Worm (Caenorhabditis elegans) whole organism, late embryonic: ENCODE measurements around the gene ztf-16.

ENCODE experiments used
- C08G9.2 ChIP-seq: sonication (generic microtip); optimal IDR thresholded peaks from 2 replicates; lab custom pipeline; 2016; ENCODE audit warnings: mild to moderate bottlenecking, missing genetic modification characterization, moderate library complexity, missing compliant biosample characterization
- C38D4.7 ChIP-seq: fragments of 200-800 bp; sonication (Bioruptor generic); optimal IDR thresholded peaks from 2 replicates; lab custom pipeline; 2018; ENCODE audit warnings: mild to moderate bottlenecking, missing genetic modification characterization, moderate library complexity, missing compliant biosample characterization
- F13H6.1 ChIP-seq: sonication (generic microtip); optimal IDR thresholded peaks from 2 replicates; lab custom pipeline; 2016; ENCODE audit warnings: missing genetic modification characterization, missing compliant biosample characterization
- K09A11.1 ChIP-seq: sonication (generic microtip); optimal IDR thresholded peaks from 2 replicates; lab custom pipeline; 2017; ENCODE audit warnings: antibody characterized with exemption, mild to moderate bottlenecking, missing genetic modification characterization, missing compliant biosample characterization; ENCODE audit not compliant: insufficient read depth
- T23F11.4 ChIP-seq: fragments of 200-800 bp; sonication (Bioruptor generic); optimal IDR thresholded peaks from 2 replicates; lab custom pipeline; 2018; ENCODE audit warnings: mild to moderate bottlenecking, missing genetic modification characterization, missing compliant biosample characterization
- Y22D7AL.16 ChIP-seq: sonication (generic microtip); optimal IDR thresholded peaks from 2 replicates; lab custom pipeline; 2016; ENCODE audit warnings: missing genetic modification characterization, missing compliant biosample characterization
- ama-1 ChIP-seq: fragments of 150-350 bp; optimal IDR thresholded peaks from 2 replicates; lab custom pipeline; 2014
- ceh-14 ChIP-seq: sonication (generic microtip); optimal IDR thresholded peaks from 2 replicates; lab custom pipeline; 2016; ENCODE audit warnings: missing genotype, missing genetic modification characterization, missing compliant biosample characterization
- ceh-18 ChIP-seq: sonication (generic microtip); optimal IDR thresholded peaks from 2 replicates; lab custom pipeline; 2016; ENCODE audit warnings: missing genetic modification characterization, missing compliant biosample characterization
- ceh-19 ChIP-seq: fragments of 200-800 bp; sonication (Bioruptor generic); optimal IDR thresholded peaks from 2 replicates; lab custom pipeline; 2018; ENCODE audit warnings: mild to moderate bottlenecking, missing genetic modification characterization, missing compliant biosample characterization
- ceh-2 ChIP-seq: sonication (generic microtip); optimal IDR thresholded peaks from 2 replicates; lab custom pipeline; 2016; ENCODE audit warnings: missing genotype, missing genetic modification characterization, missing compliant biosample characterization
- ceh-24 ChIP-seq: sonication (generic microtip); optimal IDR thresholded peaks from 2 replicates; lab custom pipeline; 2016; ENCODE audit warnings: mild to moderate bottlenecking, missing genetic modification characterization, missing compliant biosample characterization
- ceh-30 ChIP-seq: fragments of 150-350 bp; optimal IDR thresholded peaks from 2 replicates; lab custom pipeline; 2014; ENCODE audit warnings: missing biosample characterization, missing genetic modification characterization
- ceh-48 ChIP-seq: sonication (generic microtip); optimal IDR thresholded peaks from 2 replicates; lab custom pipeline; 2016; ENCODE audit warnings: missing genetic modification characterization, inconsistent platforms, missing compliant biosample characterization
- ceh-9 ChIP-seq: sonication (generic microtip); optimal IDR thresholded peaks from 2 replicates; lab custom pipeline; 2016; ENCODE audit warnings: mild to moderate bottlenecking, missing genetic modification characterization, inconsistent platforms, missing compliant biosample characterization
- dmd-4 ChIP-seq: sonication (generic microtip); optimal IDR thresholded peaks from 2 replicates; lab custom pipeline; 2016; ENCODE audit warnings: borderline replicate concordance, missing genetic modification characterization, missing compliant biosample characterization
- dve-1 ChIP-seq: sonication (generic microtip); optimal IDR thresholded peaks from 2 replicates; lab custom pipeline; 2017; ENCODE audit warnings: antibody characterized with exemption, mild to moderate bottlenecking, missing genetic modification characterization, missing compliant biosample characterization
- elt-2 ChIP-seq: sonication (generic microtip); optimal IDR thresholded peaks from 2 replicates; lab custom pipeline; 2016; ENCODE audit warnings: missing genetic modification reagents, missing genetic modification characterization, missing compliant biosample characterization
- elt-4 ChIP-seq: sonication (generic microtip); optimal IDR thresholded peaks from 2 replicates; lab custom pipeline; 2016; ENCODE audit warnings: missing genetic modification characterization, missing compliant biosample characterization
- eyg-1 ChIP-seq: sonication (generic microtip); optimal IDR thresholded peaks from 2 replicates; lab custom pipeline; 2016; ENCODE audit warnings: missing genotype, missing genetic modification characterization, missing compliant biosample characterization
- fkh-10 ChIP-seq: fragments of 150-350 bp; optimal IDR thresholded peaks from 2 replicates; lab custom pipeline; 2014; ENCODE audit warnings: missing biosample characterization, missing genetic modification reagents, missing genetic modification characterization
- fkh-6 ChIP-seq: sonication (generic microtip); optimal IDR thresholded peaks from 2 replicates; lab custom pipeline; 2016; ENCODE audit warnings: missing genetic modification characterization, missing compliant biosample characterization
- gmeb-2 ChIP-seq: sonication (generic microtip); optimal IDR thresholded peaks from 2 replicates; lab custom pipeline; 2016; ENCODE audit warnings: missing genetic modification characterization, inconsistent platforms, missing compliant biosample characterization
- hlh-13 ChIP-seq: fragments of 200-800 bp; sonication (Bioruptor generic); optimal IDR thresholded peaks from 2 replicates; lab custom pipeline; 2018; ENCODE audit warnings: mild to moderate bottlenecking, missing genetic modification characterization, missing compliant biosample characterization
- hlh-15 ChIP-seq: sonication (generic microtip); optimal IDR thresholded peaks from 2 replicates; lab custom pipeline; 2016; ENCODE audit warnings: missing genetic modification characterization, missing compliant biosample characterization
- hlh-30 ChIP-seq: sonication (generic microtip); optimal IDR thresholded peaks from 2 replicates; lab custom pipeline; 2017; ENCODE audit warnings: antibody characterized with exemption, missing genetic modification characterization, missing compliant biosample characterization; ENCODE audit not compliant: insufficient read depth
- hlh-8 ChIP-seq: sonication (generic microtip); optimal IDR thresholded peaks from 2 replicates; lab custom pipeline; 2016; ENCODE audit warnings: missing genotype, missing genetic modification characterization, missing compliant biosample characterization
- lim-6 ChIP-seq: sonication (generic microtip); optimal IDR thresholded peaks from 2 replicates; lab custom pipeline; 2016; ENCODE audit warnings: missing genetic modification characterization, missing compliant biosample characterization
- lin-11 ChIP-seq: fragments of 200-800 bp; sonication (Bioruptor generic); optimal IDR thresholded peaks from 2 replicates; lab custom pipeline; 2018; ENCODE audit warnings: mild to moderate bottlenecking, missing genetic modification characterization, missing compliant biosample characterization
- mec-3 ChIP-seq: sonication (generic microtip); optimal IDR thresholded peaks from 2 replicates; lab custom pipeline; 2016; ENCODE audit warnings: borderline replicate concordance, missing genetic modification characterization, missing compliant biosample characterization
- odd-2 ChIP-seq: sonication (generic microtip); optimal IDR thresholded peaks from 2 replicates; lab custom pipeline; 2017; ENCODE audit warnings: antibody characterized with exemption, mild to moderate bottlenecking, missing genetic modification characterization, missing compliant biosample characterization
- pag-3 ChIP-seq: sonication (generic microtip); optimal IDR thresholded peaks from 2 replicates; lab custom pipeline; 2016; ENCODE audit warnings: missing compliant biosample characterization, missing genetic modification characterization, borderline replicate concordance
- pqm-1 ChIP-seq: sonication (generic microtip); optimal IDR thresholded peaks from 2 replicates; lab custom pipeline; 2016; ENCODE audit warnings: missing genetic modification characterization, missing compliant biosample characterization
- ref-2 ChIP-seq: sonication (generic microtip); optimal IDR thresholded peaks from 2 replicates; lab custom pipeline; 2016; ENCODE audit warnings: missing genetic modification characterization, missing compliant biosample characterization
- rnt-1 ChIP-seq: sonication (generic microtip); optimal IDR thresholded peaks from 2 replicates; lab custom pipeline; 2016; ENCODE audit warnings: missing genetic modification characterization, missing compliant biosample characterization
- syd-9 ChIP-seq: sonication (generic microtip); optimal IDR thresholded peaks from 2 replicates; lab custom pipeline; 2016; ENCODE audit warnings: mild to moderate bottlenecking, missing genetic modification characterization, moderate library complexity, missing compliant biosample characterization
- ttx-3 ChIP-seq: sonication (generic microtip); optimal IDR thresholded peaks from 2 replicates; lab custom pipeline; 2016; ENCODE audit warnings: missing genetic modification reagents, missing genetic modification characterization, missing compliant biosample characterization
- unc-42 ChIP-seq: sonication (generic microtip); optimal IDR thresholded peaks from 2 replicates; lab custom pipeline; 2016; ENCODE audit warnings: missing genotype, missing genetic modification characterization, missing compliant biosample characterization
- unc-55 ChIP-seq: sonication (generic microtip); optimal IDR thresholded peaks from 2 replicates; lab custom pipeline; 2017; ENCODE audit warnings: missing biosample characterization, missing genetic modification reagents, missing genetic modification characterization
- zip-5 ChIP-seq: sonication (generic microtip); optimal IDR thresholded peaks from 2 replicates; lab custom pipeline; 2016; ENCODE audit warnings: missing genetic modification characterization, missing compliant biosample characterization
- ztf-16 ChIP-seq: sonication (generic microtip); optimal IDR thresholded peaks from 2 replicates; lab custom pipeline; 2017; ENCODE audit warnings: missing genetic modification characterization, missing compliant biosample characterization

Gene ztf-16

ce11 chrX:4800078-4800621, 11.2 kb downstream of the ztf-16 start, which contains the start of gene mig-13:
Gene mig-13 (minus strand): TSS chrX:4800128.
- TF ChIP-seq C38D4.7 (GFP tag; lab: Kevin White, UChicago) (no peak), ceh-48 (tag; lab: Kevin White, UChicago) (no peak), ztf-16 (tag; lab: Kevin White, UChicago) (peak; percentile 33), unc-55 (GFP tag; lab: Kevin White, UChicago) (peak; percentile 28), ref-2 (tag; lab: Kevin White, UChicago) (peak; percentile 11), hlh-8 (tag; lab: Kevin White, UChicago) (no peak)

- no peak for TF ChIP-seq dmd-4 (tag; lab: Kevin White, UChicago)
- TF ChIP-seq hlh-30 (tag; lab: Kevin White, UChicago) = peak; percentile 26
Measured at ce11 chrX:4795329-4795728, 16.0 kb downstream of the ztf-16 start.

ce11 chrX:4794062-4794461, 17.3 kb downstream of the ztf-16 start:
- TF ChIP-seq ttx-3 (tag; lab: Kevin White, UChicago) (no peak), mec-3 (tag; lab: Kevin White, UChicago) (no peak), ceh-30 (tag; lab: Kevin White, UChicago) (no peak), pqm-1 (tag; lab: Kevin White, UChicago) (peak; percentile 19), pag-3 (no peak), elt-2 (tag; lab: Kevin White, UChicago) (peak; percentile 75), C38D4.7 (GFP tag; lab: Kevin White, UChicago) (no peak)

- TF ChIP-seq T23F11.4 (GFP tag; lab: Kevin White, UChicago) (no peak), dmd-4 (tag; lab: Kevin White, UChicago) (no peak), fkh-6 (tag; lab: Kevin White, UChicago) (no peak)
Measured at ce11 chrX:4792979-4793378, 18.4 kb downstream of the ztf-16 start, which contains the start of gene F43C9.1. Gene F43C9.1 (plus strand): TSS chrX:4793279.

ce11 chrX:4790614-4791013, 20.7 kb downstream of the ztf-16 start:
- no peak for TF ChIP-seq lin-11
- TF ChIP-seq hlh-13 = no peak
- TF ChIP-seq ceh-30 (tag; lab: Kevin White, UChicago) = no peak
- no peak for TF ChIP-seq ref-2 (tag; lab: Kevin White, UChicago)
- no peak for TF ChIP-seq ceh-14
- no peak for TF ChIP-seq zip-5
- no peak for TF ChIP-seq elt-4 (tag; lab: Kevin White, UChicago)
- no peak for TF ChIP-seq Y22D7AL.16 (tag; lab: Kevin White, UChicago)
- TF ChIP-seq lim-6 (tag; lab: Kevin White, UChicago) = no peak
- TF ChIP-seq fkh-10 = no peak
- no peak for TF ChIP-seq C08G9.2
- no peak for TF ChIP-seq ceh-48 (tag; lab: Kevin White, UChicago)
- TF ChIP-seq pag-3 = no peak
- TF ChIP-seq gmeb-2 = no peak
- TF ChIP-seq unc-42 = no peak
- TF ChIP-seq ceh-19 = no peak
- TF ChIP-seq rnt-1 (tag; lab: Kevin White, UChicago) = no peak

ce11 chrX:4788958-4789357, 22.4 kb downstream of the ztf-16 start:
- no peak for TF ChIP-seq ceh-9 (tag; lab: Kevin White, UChicago)
- no peak for TF ChIP-seq F13H6.1
- peak; percentile 19 for TF ChIP-seq ceh-18 (tag; lab: Kevin White, UChicago)
- TF ChIP-seq hlh-8 (tag; lab: Kevin White, UChicago) = no peak
- no peak for TF ChIP-seq ama-1 (lab: Kevin White, UChicago)
- TF ChIP-seq syd-9 (tag; lab: Kevin White, UChicago) = no peak
- no peak for TF ChIP-seq hlh-15 (tag; lab: Kevin White, UChicago)
- TF ChIP-seq ceh-24 (tag; lab: Kevin White, UChicago) = no peak
- no peak for TF ChIP-seq zip-5
- TF ChIP-seq eyg-1 (tag; lab: Kevin White, UChicago) = no peak
- no peak for TF ChIP-seq gmeb-2
- TF ChIP-seq dmd-4 (tag; lab: Kevin White, UChicago) = no peak
- no peak for TF ChIP-seq elt-4 (tag; lab: Kevin White, UChicago)
- no peak for TF ChIP-seq hlh-30 (tag; lab: Kevin White, UChicago)
- no peak for TF ChIP-seq lin-11
- no peak for TF ChIP-seq mec-3 (tag; lab: Kevin White, UChicago)
- peak; percentile 52 for TF ChIP-seq dve-1 (tag; lab: Kevin White, UChicago)
- TF ChIP-seq elt-2 (tag; lab: Kevin White, UChicago) = peak; percentile 60
- TF ChIP-seq K09A11.1 (tag; lab: Kevin White, UChicago) = peak; percentile 60
- TF ChIP-seq odd-2 (tag; lab: Kevin White, UChicago) = peak; percentile 31
- no peak for TF ChIP-seq ceh-2 (tag; lab: Kevin White, UChicago)
- TF ChIP-seq pag-3 = no peak
